Worm (Caenorhabditis elegans) whole organism, L1 larva: Measurements from ENCODE around the gene idpc-6.

Experiments used
- nhr-237 ChIP-seq: fragments of 150-350 bp; optimal IDR thresholded peaks from 2 replicates; lab custom pipeline; 2014; ENCODE audit warnings: missing biosample characterization, missing genetic modification characterization
- pqm-1 ChIP-seq: sonication (generic microtip); optimal IDR thresholded peaks from 3 replicates; lab custom pipeline; 2017; ENCODE audit warnings: missing biosample characterization, missing genetic modification characterization
- zag-1 ChIP-seq: fragments of 150-350 bp; optimal IDR thresholded peaks from 2 replicates; lab custom pipeline; 2014; ENCODE audit warnings: missing biosample characterization, missing genetic modification characterization

ce11 chrV:9618919-9619318 is 1.0 kb upstream of the idpc-6 start, which contains the start of gene idpc-7:
- TF ChIP-seq pqm-1 (tag; lab: Kevin White, UChicago) (no peak), zag-1 (tag; lab: Kevin White, UChicago) (no peak), nhr-237 (no peak)
